Fruit fly (Drosophila melanogaster): ENCODE measurements around the gene CG9702.

The CG9702 gene

DNA sequence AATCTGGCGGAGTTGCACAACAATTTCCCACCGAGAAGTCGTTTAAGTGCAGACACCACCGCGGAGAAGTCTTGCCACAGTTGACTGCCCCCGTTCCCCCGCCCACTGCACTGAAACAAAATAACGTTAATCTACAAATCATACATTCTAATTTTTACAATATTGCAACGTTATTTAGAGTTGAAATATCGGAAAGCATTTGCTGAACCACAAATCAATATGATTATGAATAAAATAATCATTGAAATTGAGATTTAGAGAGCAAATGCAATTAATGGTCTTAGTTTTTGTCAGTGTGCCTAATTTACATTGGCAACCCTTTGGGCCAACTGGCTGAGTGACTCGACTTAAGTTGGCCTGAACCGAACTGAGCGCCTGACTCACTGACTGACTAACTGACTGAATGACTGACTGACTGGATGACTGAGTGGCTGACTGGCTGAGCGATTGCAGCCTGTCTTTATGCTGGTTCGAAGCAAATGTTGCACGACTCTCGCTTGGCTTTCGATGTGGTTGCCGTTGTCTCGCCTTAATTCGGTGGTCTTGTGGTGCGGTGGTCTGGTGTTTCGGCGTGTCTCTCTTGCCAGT lies 8.6 kb upstream of the CG9702 start:
- TF ChIP-seq woc (GFP tag; optimal IDR thresholded peaks at IDR 0.05) = peak; percentile 94
- no peak for TF ChIP-seq jim (GFP tag; optimal IDR thresholded peaks at IDR 0.05)
- TF ChIP-seq dl (GFP tag; optimal IDR thresholded peaks at IDR 0.05; ENCODE audit: insufficient read depth in 1 of 2, partially characterized antibody in 2 of 2) = peak in 1 of 2 experiments; percentile 24
- TF ChIP-seq brk (GFP tag; optimal IDR thresholded peaks at IDR 0.05) = peak; percentile 83
- peak; percentile 91 for TF ChIP-seq OdsH (GFP tag; optimal IDR thresholded peaks at IDR 0.05)
- TF ChIP-seq br (GFP tag; optimal IDR thresholded peaks at IDR 0.05) = peak; percentile 89
- TF ChIP-seq usp (GFP tag; optimal IDR thresholded peaks at IDR 0.05) = no peak
- TF ChIP-seq Dif (GFP tag; optimal IDR thresholded peaks at IDR 0.05; ENCODE audit: partially characterized antibody) = peak; percentile 37
- peak; percentile 80 for TF ChIP-seq sage (GFP tag; optimal IDR thresholded peaks at IDR 0.05)
- TF ChIP-seq Hnf4 (GFP tag; optimal IDR thresholded peaks at IDR 0.05) = peak; percentile 90
- TF ChIP-seq Abd-B (GFP tag; optimal IDR thresholded peaks at IDR 0.05) = no peak
- TF ChIP-seq Dfd (GFP tag; optimal IDR thresholded peaks at IDR 0.05) = no peak
- TF ChIP-seq Jra (GFP tag; optimal IDR thresholded peaks at IDR 0.05) = peak; percentile 84
- TF ChIP-seq sv (GFP tag; optimal IDR thresholded peaks at IDR 0.05) = peak; percentile 67
- TF ChIP-seq GATAd (GFP tag; optimal IDR thresholded peaks at IDR 0.05) = no peak
- TF ChIP-seq Mio (GFP tag; optimal IDR thresholded peaks at IDR 0.05) = peak; percentile 6
- TF ChIP-seq ey (GFP tag; optimal IDR thresholded peaks at IDR 0.05) = peak; percentile 92
- TF ChIP-seq rgr (GFP tag; optimal IDR thresholded peaks at IDR 0.05) = peak; percentile 90
- no peak for TF ChIP-seq Vsx2 (GFP tag; optimal IDR thresholded peaks at IDR 0.05; ENCODE audit: partially characterized antibody)
- TF ChIP-seq Sp1 (GFP tag; optimal IDR thresholded peaks at IDR 0.05) = peak; percentile 90
- no peak for TF ChIP-seq tai (GFP tag; optimal IDR thresholded peaks at IDR 0.05)
- TF ChIP-seq pan (optimal IDR thresholded peaks at IDR 0.05) = no peak
- TF ChIP-seq Hr83 (GFP tag; optimal IDR thresholded peaks at IDR 0.05; ENCODE audit: poor library complexity, severe bottlenecking) = no peak
- peak; percentile 94 for TF ChIP-seq fru (GFP tag; optimal IDR thresholded peaks at IDR 0.05)
- peak; percentile 80 for TF ChIP-seq psq (GFP tag; optimal IDR thresholded peaks at IDR 0.05)
- peak; percentile 37 to 95 for TF ChIP-seq foxo (GFP tag; optimal IDR thresholded peaks at IDR 0.05)
- peak; percentile 62 for TF ChIP-seq dsf (GFP tag; optimal IDR thresholded peaks at IDR 0.05; ENCODE audit: borderline replicate concordance)
- peak; percentile 61 for TF ChIP-seq CrebA (GFP tag; optimal IDR thresholded peaks at IDR 0.05; ENCODE audit: borderline replicate concordance)
- no peak for TF ChIP-seq lola (GFP tag; optimal IDR thresholded peaks at IDR 0.05)
- TF ChIP-seq CG9705 (GFP tag; optimal IDR thresholded peaks at IDR 0.05) = peak; percentile 71
- TF ChIP-seq h (GFP tag; optimal IDR thresholded peaks at IDR 0.05) = peak; percentile 95
- no peak for TF ChIP-seq Myc (optimal IDR thresholded peaks at IDR 0.05)
- TF ChIP-seq HLH106 (tag; optimal IDR thresholded peaks at IDR 0.05) = peak; percentile 92
- no peak for TF ChIP-seq N (GFP tag; optimal IDR thresholded peaks at IDR 0.05)
- TF ChIP-seq Hr78 (GFP tag; optimal IDR thresholded peaks at IDR 0.05) = no peak
- peak; percentile 27 for TF ChIP-seq Rel (GFP tag; optimal IDR thresholded peaks at IDR 0.05)
- peak; percentile 43 for TF ChIP-seq Rel (tag; optimal IDR thresholded peaks at IDR 0.05)
- peak; percentile 71 for TF ChIP-seq CG32264 (GFP tag; optimal IDR thresholded peaks at IDR 0.05)
- peak; percentile 88 for TF ChIP-seq dmrt93B (GFP tag; optimal IDR thresholded peaks at IDR 0.05)

- TF ChIP-seq lola (GFP tag; optimal IDR thresholded peaks at IDR 0.05) = no peak
- no peak for TF ChIP-seq h (GFP tag; optimal IDR thresholded peaks at IDR 0.05)
- TF ChIP-seq Jra (GFP tag; optimal IDR thresholded peaks at IDR 0.05) = no peak
- no peak for TF ChIP-seq CrebA (GFP tag; optimal IDR thresholded peaks at IDR 0.05; ENCODE audit: borderline replicate concordance)
- TF ChIP-seq Hr78 (GFP tag; optimal IDR thresholded peaks at IDR 0.05) = no peak
- TF ChIP-seq pan (optimal IDR thresholded peaks at IDR 0.05) = no peak
- TF ChIP-seq Rel (GFP tag; optimal IDR thresholded peaks at IDR 0.05) = no peak
- TF ChIP-seq Rel (tag; optimal IDR thresholded peaks at IDR 0.05) = no peak
- TF ChIP-seq Dif (GFP tag; optimal IDR thresholded peaks at IDR 0.05; ENCODE audit: partially characterized antibody) = no peak
- no peak for TF ChIP-seq Hr83 (GFP tag; optimal IDR thresholded peaks at IDR 0.05; ENCODE audit: poor library complexity, severe bottlenecking)
- no peak for TF ChIP-seq tai (GFP tag; optimal IDR thresholded peaks at IDR 0.05)
- no peak for TF ChIP-seq jim (GFP tag; optimal IDR thresholded peaks at IDR 0.05)
- TF ChIP-seq Sp1 (GFP tag; optimal IDR thresholded peaks at IDR 0.05) = no peak
- no peak for TF ChIP-seq rgr (GFP tag; optimal IDR thresholded peaks at IDR 0.05)
- no peak for TF ChIP-seq psq (GFP tag; optimal IDR thresholded peaks at IDR 0.05)
Observed at dm6 chr3R:30583542-30583941, 4.3 kb downstream of the CG9702 start, which contains the start of gene Rpt6R. Rpt6R (minus strand) TSS chr3R:30583697.
